Worm (Caenorhabditis elegans) whole organism, L2 larva: ENCODE measurements around the gene srw-43.

Source experiments
- C34F6.9 ChIP-seq: fragments of 150-350 bp; optimal IDR thresholded peaks from 2 replicates; lab custom pipeline; 2014; ENCODE audit warnings: missing biosample characterization, missing genetic modification characterization
- F13H6.1 ChIP-seq: sonication (generic microtip); optimal IDR thresholded peaks from 2 replicates; lab custom pipeline; 2016; ENCODE audit warnings: missing genetic modification characterization, missing compliant biosample characterization
- R02D3.7 ChIP-seq: fragments of 150-350 bp; optimal IDR thresholded peaks from 2 replicates; lab custom pipeline; 2014; ENCODE audit warnings: missing biosample characterization, missing genetic modification characterization
- Y55F3AM.14 ChIP-seq: fragments of 200-800 bp; sonication (Bioruptor generic); optimal IDR thresholded peaks from 2 replicates; lab custom pipeline; 2018; ENCODE audit warnings: mild to moderate bottlenecking, missing genetic modification characterization, missing compliant biosample characterization
- ZK546.5 ChIP-seq: sonication (generic microtip); optimal IDR thresholded peaks from 2 replicates; lab custom pipeline; 2017; ENCODE audit warnings: missing biosample characterization, missing genetic modification characterization
- alr-1 ChIP-seq: fragments of 150-350 bp; optimal IDR thresholded peaks from 2 replicates; lab custom pipeline; 2014; ENCODE audit warnings: missing biosample characterization, missing genetic modification characterization
- aly-2 ChIP-seq: fragments of 150-350 bp; optimal IDR thresholded peaks from 2 replicates; lab custom pipeline; 2014; ENCODE audit warnings: missing biosample characterization, missing genetic modification characterization
- blmp-1 ChIP-seq: sonication (generic microtip); optimal IDR thresholded peaks from 2 replicates; lab custom pipeline; 2017; ENCODE audit warnings: missing genetic modification characterization, mild to moderate bottlenecking, missing compliant biosample characterization, antibody characterized with exemption, moderate library complexity; ENCODE audit not compliant: insufficient read depth
- ceh-82 ChIP-seq: fragments of 150-350 bp; optimal IDR thresholded peaks from 2 replicates; lab custom pipeline; 2014; ENCODE audit warnings: missing biosample characterization, missing genetic modification characterization
- egl-27 ChIP-seq: sonication (generic microtip); optimal IDR thresholded peaks from 3 replicates; lab custom pipeline; 2017; ENCODE audit warnings: missing biosample characterization, missing genetic modification reagents, missing genetic modification characterization
- elt-1 ChIP-seq: fragments of 150-350 bp; optimal IDR thresholded peaks from 2 replicates; lab custom pipeline; 2014; ENCODE audit warnings: missing biosample characterization, missing genetic modification characterization
- elt-3 ChIP-seq: sonication (generic microtip); optimal IDR thresholded peaks from 2 replicates; lab custom pipeline; 2017; ENCODE audit warnings: missing biosample characterization, missing genetic modification characterization
- gmeb-1 ChIP-seq: fragments of 150-350 bp; optimal IDR thresholded peaks from 2 replicates; lab custom pipeline; 2014; ENCODE audit warnings: missing biosample characterization, missing genetic modification characterization
- lin-11 ChIP-seq: fragments of 150-350 bp; sonication (generic microtip); optimal IDR thresholded peaks from 2 replicates; lab custom pipeline; 2014; ENCODE audit warnings: missing biosample characterization, missing genetic modification characterization, inconsistent platforms, mixed read lengths
- lin-13 ChIP-seq: fragments of 150-350 bp; optimal IDR thresholded peaks from 2 replicates; lab custom pipeline; 2014; ENCODE audit warnings: missing biosample characterization, missing genetic modification reagents, missing genetic modification characterization
- lsy-2 ChIP-seq, 2 experiments: fragments of 150-350 bp in 1 of 2; sonication (generic microtip) in 1 of 2; optimal IDR thresholded peaks; 2 replicates each; lab custom pipeline; 2014 to 2017; ENCODE audit warnings: missing biosample characterization in 2 of 2, missing genetic modification characterization in 2 of 2
- mab-5 ChIP-seq: fragments of 150-350 bp; optimal IDR thresholded peaks from 2 replicates; lab custom pipeline; 2014; ENCODE audit warnings: missing biosample characterization, missing genetic modification characterization
- nhr-10 ChIP-seq: sonication (generic microtip); optimal IDR thresholded peaks from 2 replicates; lab custom pipeline; 2017; ENCODE audit warnings: missing biosample characterization, missing genetic modification characterization
- nhr-11 ChIP-seq: fragments of 150-350 bp; optimal IDR thresholded peaks from 2 replicates; lab custom pipeline; 2014; ENCODE audit warnings: missing biosample characterization, missing genetic modification characterization
- nhr-12 ChIP-seq: fragments of 150-350 bp; optimal IDR thresholded peaks from 2 replicates; lab custom pipeline; 2014; ENCODE audit warnings: missing biosample characterization, missing genetic modification characterization
- nhr-21 ChIP-seq: fragments of 150-350 bp; optimal IDR thresholded peaks from 2 replicates; lab custom pipeline; 2014; ENCODE audit warnings: missing biosample characterization, missing genetic modification characterization
- nhr-23 ChIP-seq: fragments of 150-350 bp; optimal IDR thresholded peaks from 2 replicates; lab custom pipeline; 2014; ENCODE audit warnings: missing biosample characterization, missing genetic modification reagents, missing genetic modification characterization
- nhr-237 ChIP-seq: fragments of 150-350 bp; optimal IDR thresholded peaks from 2 replicates; lab custom pipeline; 2014; ENCODE audit warnings: missing biosample characterization, missing genetic modification characterization
- nhr-77 ChIP-seq: fragments of 150-350 bp; optimal IDR thresholded peaks from 2 replicates; lab custom pipeline; 2014; ENCODE audit warnings: missing biosample characterization, missing genetic modification characterization
- sem-4 ChIP-seq: fragments of 150-350 bp; optimal IDR thresholded peaks from 2 replicates; lab custom pipeline; 2014; ENCODE audit warnings: missing biosample characterization, missing genetic modification reagents, missing genetic modification characterization
- sma-9 ChIP-seq, 2 experiments: fragments of 150-350 bp in 1 of 2; sonication (generic microtip) in 1 of 2; optimal IDR thresholded peaks; 2 replicates each; lab custom pipeline; 2014 to 2016; ENCODE audit warnings: missing genetic modification characterization in 2 of 2, mild to moderate bottlenecking in 1 of 2, missing biosample characterization in 1 of 2, missing compliant biosample characterization in 1 of 2, missing genetic modification reagents in 1 of 2, moderate library complexity in 1 of 2
- snpc-4 ChIP-seq: fragments of 150-350 bp; optimal IDR thresholded peaks from 2 replicates; lab custom pipeline; 2014; ENCODE audit warnings: missing biosample characterization, missing genetic modification characterization
- unc-39 ChIP-seq: fragments of 150-350 bp; optimal IDR thresholded peaks from 2 replicates; lab custom pipeline; 2014; ENCODE audit warnings: missing biosample characterization, missing genetic modification characterization
- unc-62 ChIP-seq: fragments of 150-350 bp; optimal IDR thresholded peaks from 2 replicates; lab custom pipeline; 2014; ENCODE audit warnings: missing biosample characterization, missing genetic modification reagents, missing genetic modification characterization
- zag-1 ChIP-seq: fragments of 150-350 bp; optimal IDR thresholded peaks from 2 replicates; lab custom pipeline; 2014; ENCODE audit warnings: missing biosample characterization, missing genetic modification characterization
- ztf-1 ChIP-seq: fragments of 200-800 bp; sonication (Bioruptor generic); conservative IDR thresholded peaks from 2 replicates; pipeline ENCODE4 v1.3.6; 2022; ENCODE audit warnings: missing genetic modification characterization, missing compliant biosample characterization
- ztf-11 ChIP-seq: sonication (generic microtip); optimal IDR thresholded peaks from 2 replicates; lab custom pipeline; 2017; ENCODE audit warnings: missing biosample characterization, missing genetic modification characterization

The srw-43 gene

ce11 chrV:16685725-16686124, at the start of gene srw-43:
Gene srw-43, plus strand, starts transcription at chrV:16686025.
- no peak for TF ChIP-seq F13H6.1 (tag; lab: Kevin White, UChicago)
- no peak for TF ChIP-seq lin-11 (tag; lab: Kevin White, UChicago)
- TF ChIP-seq mab-5 (tag; lab: Kevin White, UChicago) = no peak
- TF ChIP-seq ceh-82 = no peak
- TF ChIP-seq nhr-23 (tag; lab: Kevin White, UChicago) = no peak
- TF ChIP-seq sem-4 (tag; lab: Kevin White, UChicago) = no peak
- TF ChIP-seq, all 48 proteins: peak for 0

- TF ChIP-seq nhr-10 (no peak), zag-1 (tag; lab: Kevin White, UChicago) (no peak), elt-3 (tag; lab: Kevin White, UChicago) (no peak), gmeb-1 (no peak), lin-11 (tag; lab: Kevin White, UChicago) (no peak), mab-5 (tag; lab: Kevin White, UChicago) (no peak), ztf-11 (tag; lab: Kevin White, UChicago) (no peak), unc-62 (GFP tag; lab: Kevin White, UChicago) (no peak), nhr-21 (tag; lab: Kevin White, UChicago) (no peak)
Observed at ce11 chrV:16638204-16638603, 47.6 kb upstream of the srw-43 start, which contains the start of gene srw-76. Gene srw-76, minus strand, starts transcription at chrV:16638304.

- TF ChIP-seq F13H6.1 (tag; lab: Kevin White, UChicago) (no peak), Y55F3AM.14 (no peak), nhr-77 (tag; lab: Kevin White, UChicago) (no peak), unc-39 (no peak), blmp-1 (no peak)
Observed at ce11 chrV:16640366-16640765, 45.5 kb upstream of the srw-43 start.

- TF ChIP-seq unc-39 (no peak), lin-13 (GFP tag; lab: Kevin White, UChicago) (no peak), ztf-11 (tag; lab: Kevin White, UChicago) (no peak), ztf-1 (GFP tag; lab: Robert Waterston, UW) (no peak)
Observed at ce11 chrV:16643558-16643957, 42.3 kb upstream of the srw-43 start, which contains the start of gene srw-77. Gene srw-77, minus strand, starts transcription at chrV:16643658.

ce11 chrV:16645201-16645940, 40.5 kb upstream of the srw-43 start, which contains the start of gene W06G6.17:
Gene W06G6.17, minus strand, starts transcription at chrV:16645251.
- no peak for TF ChIP-seq alr-1 (tag; lab: Kevin White, UChicago)
- no peak for TF ChIP-seq Y55F3AM.14
- TF ChIP-seq elt-1 (tag; lab: Kevin White, UChicago) = no peak
- TF ChIP-seq nhr-21 (tag; lab: Kevin White, UChicago) = no peak
- TF ChIP-seq sma-9 (GFP tag; optimal IDR thresholded peaks at IDR 0.05; lab: Kevin White, UChicago) = no peak
- TF ChIP-seq sma-9 (tag; optimal IDR thresholded peaks at IDR 0.05; lab: Kevin White, UChicago) = no peak
- TF ChIP-seq egl-27 (tag; lab: Kevin White, UChicago) = no peak
- TF ChIP-seq nhr-12 (tag; lab: Kevin White, UChicago) = no peak
- TF ChIP-seq elt-3 (tag; lab: Kevin White, UChicago) = no peak
- no peak for TF ChIP-seq aly-2 (tag; lab: Kevin White, UChicago)
- no peak for TF ChIP-seq C34F6.9
- no peak for TF ChIP-seq snpc-4 (tag; lab: Kevin White, UChicago)
- TF ChIP-seq nhr-77 (tag; lab: Kevin White, UChicago) = no peak
- no peak for TF ChIP-seq unc-39
- no peak for TF ChIP-seq lsy-2 (tag; optimal IDR thresholded peaks at IDR 0.05; lab: Kevin White, UChicago)
- no peak for TF ChIP-seq blmp-1
- no peak for TF ChIP-seq nhr-11 (tag; lab: Kevin White, UChicago)
- TF ChIP-seq nhr-237 (tag; lab: Kevin White, UChicago) = no peak
- no peak for TF ChIP-seq R02D3.7 (tag; lab: Kevin White, UChicago)
- TF ChIP-seq ZK546.5 = no peak
